Fruit fly (Drosophila melanogaster): ENCODE measurements around the gene Stt3A.
A peak's percentile ranks its signal among the peaks of the same experiment; 100 is the strongest.

Stt3A gene

dm6 chrX:21031819-21032261, 21.9 kb downstream of the Stt3A start, which contains the start of gene CG1529:
CG1529 (minus strand) TSS chrX:21031950.
- TF ChIP-seq CG17801 (GFP tag; optimal IDR thresholded peaks at IDR 0.05; ENCODE audit: partially characterized antibody): peak; percentile 39

- TF ChIP-seq CG17801 (GFP tag; optimal IDR thresholded peaks at IDR 0.05; ENCODE audit: partially characterized antibody): peak; percentile 33
These were observed 25.7 kb downstream of the Stt3A start, which contains the start of gene CG1532 for dm6 chrX:21027929-21028575. CG1532 (minus strand) TSS chrX:21028361.

dm6 chrX:21025788-21026187, 27.9 kb downstream of the Stt3A start, which contains the start of gene r-cup:
r-cup (minus strand) TSS chrX:21025888.
- TF ChIP-seq CG17801 (GFP tag; optimal IDR thresholded peaks at IDR 0.05; ENCODE audit: partially characterized antibody): no peak

- TF ChIP-seq CG17801 (GFP tag; optimal IDR thresholded peaks at IDR 0.05; ENCODE audit: partially characterized antibody): no peak
These were observed 36.2 kb downstream of the Stt3A start for dm6 chrX:21017568-21017967.

- TF ChIP-seq CG17801 (GFP tag; optimal IDR thresholded peaks at IDR 0.05; ENCODE audit: partially characterized antibody): no peak
These were observed 43.2 kb downstream of the Stt3A start for dm6 chrX:21010541-21010940.

Measured in ovary, adult (tissue).